Worm (Caenorhabditis elegans): Measurements from ENCODE around the gene asp-8.

DNA sequence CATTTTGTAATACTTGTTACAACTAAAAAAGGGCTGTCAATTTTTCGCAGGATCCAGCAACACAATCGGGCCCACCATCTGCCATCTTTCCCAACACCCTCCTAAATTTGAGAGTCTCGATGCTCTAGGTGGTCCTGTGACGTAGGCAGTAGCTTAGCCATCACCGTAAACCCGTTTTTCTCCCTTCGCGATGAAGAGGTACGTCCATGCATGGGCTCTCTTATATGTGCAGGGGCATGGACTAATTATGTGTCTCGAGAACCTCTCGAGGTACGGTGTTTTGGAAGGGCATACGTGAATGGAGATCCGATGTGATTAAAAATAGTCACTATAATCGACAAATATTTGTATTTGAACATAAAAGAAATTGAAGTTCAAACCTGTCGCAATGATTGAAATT, 16.6 kb downstream of the asp-8 start:
- TF ChIP-seq elt-1 (tag; optimal IDR thresholded peaks at IDR 0.05; ENCODE audit: borderline replicate concordance, insufficient read depth) (no peak), snpc-4 (tag; optimal IDR thresholded peaks at IDR 0.05) (no peak), ces-1 (GFP tag; optimal IDR thresholded peaks at IDR 0.05) (no peak), mep-1 (tag; optimal IDR thresholded peaks at IDR 0.05) (no peak), drap-1 (GFP tag; optimal IDR thresholded peaks at IDR 0.05) (no peak), blmp-1 (tag; optimal IDR thresholded peaks at IDR 0.05) (no peak), unc-39 (tag; optimal IDR thresholded peaks at IDR 0.05) (no peak), nhr-28 (tag; optimal IDR thresholded peaks at IDR 0.05) (no peak), mab-5 (tag; optimal IDR thresholded peaks at IDR 0.05) (no peak), unc-62 (GFP tag; optimal IDR thresholded peaks at IDR 0.05) (no peak)

All from whole organism, mixed stage, embryonic.